Fruit fly (Drosophila melanogaster) whole organism, embryonic: ENCODE results near the gene flip.

Experiments used
- Bgb ChIP-seq: fragments of 200-800 bp; sonication (Bioruptor generic); IDR thresholded peaks from 2 replicates; pipeline ENCODE4 v1.3.6; 2022; ENCODE audit warnings: missing biosample characterization, missing genetic modification characterization; ENCODE audit not compliant: partially characterized antibody
- CG12744 ChIP-seq: fragments of 200-800 bp; sonication (Bioruptor generic); optimal IDR thresholded peaks from 2 replicates; lab custom pipeline; 2016; ENCODE audit warnings: missing biosample characterization, missing genetic modification characterization
- CG13775 ChIP-seq: fragments of 200-800 bp; sonication (Bioruptor generic); optimal IDR thresholded peaks from 3 replicates; lab custom pipeline; 2017; ENCODE audit warnings: missing biosample characterization, mild to moderate bottlenecking, missing genetic modification characterization
- CG14860 ChIP-seq: fragments of 200-800 bp; sonication (Bioruptor generic); IDR thresholded peaks from 3 replicates; pipeline ENCODE4 v1.3.6; 2022; ENCODE audit warnings: missing biosample characterization, missing genetic modification characterization; ENCODE audit not compliant: partially characterized antibody
- CG1603 ChIP-seq: fragments of 200-800 bp; sonication (Bioruptor generic); optimal IDR thresholded peaks from 2 replicates; lab custom pipeline; 2019; ENCODE audit warnings: missing biosample characterization, mild to moderate bottlenecking, missing genetic modification characterization, moderate library complexity
- CG16863 ChIP-seq: fragments of 200-800 bp; sonication (Bioruptor generic); optimal IDR thresholded peaks from 3 replicates; lab custom pipeline; 2016; ENCODE audit warnings: missing biosample characterization, missing genetic modification characterization
- CG17829 ChIP-seq: fragments of 200-800 bp; optimal IDR thresholded peaks from 2 replicates; lab custom pipeline; 2019; ENCODE audit warnings: missing biosample characterization, mild to moderate bottlenecking, missing genetic modification characterization, moderate library complexity
- CG18011 ChIP-seq: fragments of 200-800 bp; sonication (Bioruptor generic); optimal IDR thresholded peaks from 2 replicates; lab custom pipeline; 2017; ENCODE audit warnings: missing biosample characterization, missing genetic modification characterization, mild to moderate bottlenecking, moderate library complexity, missing genotype
- CG18764 ChIP-seq: fragments of 200-800 bp; sonication (Bioruptor generic); optimal IDR thresholded peaks from 3 replicates; lab custom pipeline; 2016; ENCODE audit warnings: missing biosample characterization, missing genetic modification characterization
- CG2120 ChIP-seq: fragments of 200-800 bp; sonication (Bioruptor generic); optimal IDR thresholded peaks from 3 replicates; lab custom pipeline; 2016; ENCODE audit warnings: missing biosample characterization, missing genetic modification characterization
- CG34376 ChIP-seq: fragments of 200-800 bp; sonication (Bioruptor generic); optimal IDR thresholded peaks from 2 replicates; lab custom pipeline; 2018; ENCODE audit warnings: missing biosample characterization, mild to moderate bottlenecking, missing genetic modification characterization
- CG4282 ChIP-seq: fragments of 200-800 bp; sonication (Bioruptor generic); optimal IDR thresholded peaks from 2 replicates; lab custom pipeline; 2016; ENCODE audit warnings: missing biosample characterization, missing genetic modification characterization
- CG7271 ChIP-seq: fragments of 200-800 bp; sonication (Bioruptor generic); optimal IDR thresholded peaks from 2 replicates; lab custom pipeline; 2018; ENCODE audit warnings: missing biosample characterization, mild to moderate bottlenecking, missing genetic modification characterization, moderate library complexity
- CG7556 ChIP-seq: fragments of 200-800 bp; sonication (Bioruptor generic); optimal IDR thresholded peaks from 2 replicates; lab custom pipeline; 2017; ENCODE audit warnings: missing biosample characterization, mild to moderate bottlenecking, missing genetic modification characterization
- CG7928 ChIP-seq: fragments of 200-800 bp; sonication (Bioruptor generic); optimal IDR thresholded peaks from 2 replicates; lab custom pipeline; 2017; ENCODE audit warnings: missing biosample characterization, mild to moderate bottlenecking, missing genetic modification characterization
- CG8765 ChIP-seq: fragments of 200-800 bp; sonication (Bioruptor generic); IDR thresholded peaks from 2 replicates; pipeline ENCODE4 v1.3.6; 2022; ENCODE audit warnings: missing biosample characterization, missing genetic modification characterization
- Dp ChIP-seq: fragments of 200-800 bp; sonication (Bioruptor generic); optimal IDR thresholded peaks from 2 replicates; lab custom pipeline; 2018; ENCODE audit warnings: missing biosample characterization, mild to moderate bottlenecking, missing genetic modification characterization, moderate library complexity
- ERR ChIP-seq: fragments of 200-800 bp; sonication (Bioruptor generic); optimal IDR thresholded peaks from 2 replicates; lab custom pipeline; 2016; ENCODE audit warnings: missing biosample characterization, missing genetic modification characterization
- Ets65A ChIP-seq: fragments of 200-800 bp; sonication (Bioruptor generic); peaks from one replicate; lab custom pipeline; 2016; ENCODE audit warnings: missing biosample characterization, missing genetic modification characterization
- Fer3 ChIP-seq: fragments of 200-800 bp; sonication (Bioruptor generic); optimal IDR thresholded peaks from 2 replicates; lab custom pipeline; 2018; ENCODE audit warnings: missing biosample characterization, mild to moderate bottlenecking, missing genetic modification characterization, moderate library complexity
- H2.0 ChIP-seq: fragments of 200-800 bp; sonication (Bioruptor generic); IDR thresholded peaks from 2 replicates; pipeline ENCODE4 v1.3.6; 2022; ENCODE audit warnings: missing biosample characterization, missing genetic modification characterization
- Lhr ChIP-seq: fragments of 200-800 bp; sonication (Bioruptor generic); optimal IDR thresholded peaks from 3 replicates; lab custom pipeline; 2017; ENCODE audit warnings: mild to moderate bottlenecking, missing biosample characterization, missing genetic modification reagents, missing genetic modification characterization
- MBD-R2 ChIP-seq: fragments of 200-800 bp; sonication (Bioruptor generic); IDR thresholded peaks from 2 replicates; pipeline ENCODE4 v1.3.6; 2022; ENCODE audit warnings: missing biosample characterization, missing genetic modification characterization
- Myb ChIP-seq: fragments of 200-800 bp; sonication (Bioruptor generic); optimal IDR thresholded peaks from 2 replicates; lab custom pipeline; 2016; ENCODE audit warnings: missing biosample characterization, missing genetic modification characterization
- NC2β ChIP-seq: fragments of 200-800 bp; sonication (Bioruptor generic); optimal IDR thresholded peaks from 2 replicates; lab custom pipeline; 2016; ENCODE audit warnings: missing biosample characterization, missing genetic modification characterization
- NFAT ChIP-seq: fragments of 200-800 bp; sonication (Bioruptor generic); IDR thresholded peaks from 2 replicates; pipeline ENCODE4 v1.3.6; 2022; ENCODE audit warnings: missing biosample characterization, missing genetic modification characterization
- Rfx ChIP-seq: fragments of 200-800 bp; sonication (Bioruptor generic); IDR thresholded peaks from 2 replicates; pipeline ENCODE4 v1.3.6; 2022; ENCODE audit warnings: missing biosample characterization, missing genetic modification characterization
- Side ChIP-seq: fragments of 200-800 bp; sonication (Bioruptor generic); optimal IDR thresholded peaks from 2 replicates; lab custom pipeline; 2016; ENCODE audit warnings: missing biosample characterization, missing genetic modification characterization
- Xbp1 ChIP-seq: fragments of 200-800 bp; sonication (Bioruptor generic); optimal IDR thresholded peaks from 3 replicates; lab custom pipeline; 2016; ENCODE audit warnings: missing biosample characterization, mild to moderate bottlenecking, missing genetic modification characterization
- bbx ChIP-seq: fragments of 200-800 bp; sonication (Bioruptor generic); IDR thresholded peaks from 2 replicates; pipeline ENCODE4 v1.3.6; 2022; ENCODE audit warnings: missing biosample characterization, missing genetic modification characterization; ENCODE audit not compliant: partially characterized antibody
- chinmo ChIP-seq: fragments of 200-800 bp; sonication (Bioruptor generic); IDR thresholded peaks from 4 replicates; pipeline ENCODE4 v1.3.6; 2022; ENCODE audit warnings: missing biosample characterization, missing genetic modification characterization; ENCODE audit not compliant: partially characterized antibody
- crc ChIP-seq: fragments of 200-800 bp; sonication (Bioruptor generic); optimal IDR thresholded peaks from 2 replicates; lab custom pipeline; 2016; ENCODE audit warnings: missing biosample characterization, missing genetic modification characterization
- dpn ChIP-seq, 2 experiments: fragments of 200-800 bp; sonication (Bioruptor generic); optimal IDR thresholded peaks; 3 replicates each; lab custom pipeline; 2016; ENCODE audit warnings: missing biosample characterization in 2 of 2, missing genetic modification characterization in 2 of 2
- fd64A ChIP-seq: fragments of 200-800 bp; sonication (Bioruptor generic); optimal IDR thresholded peaks from 3 replicates; lab custom pipeline; 2018; ENCODE audit warnings: missing biosample characterization, mild to moderate bottlenecking, missing genetic modification characterization
- gfzf ChIP-seq: fragments of 200-800 bp; sonication (Bioruptor generic); optimal IDR thresholded peaks from 2 replicates; lab custom pipeline; 2016; ENCODE audit warnings: missing biosample characterization, mild to moderate bottlenecking, missing genetic modification characterization, moderate library complexity
- gro ChIP-seq: fragments of 200-800 bp; sonication (Bioruptor generic); optimal IDR thresholded peaks from 2 replicates; lab custom pipeline; 2016; ENCODE audit warnings: missing biosample characterization, missing genetic modification characterization
- hbn ChIP-seq: fragments of 200-800 bp; sonication (Bioruptor generic); IDR thresholded peaks from 2 replicates; pipeline ENCODE4 v1.3.6; 2022; ENCODE audit warnings: missing biosample characterization, missing genetic modification characterization; ENCODE audit not compliant: partially characterized antibody
- inv ChIP-seq: fragments of 200-800 bp; sonication (Bioruptor generic); IDR thresholded peaks from 2 replicates; pipeline ENCODE4 v1.3.6; 2022; ENCODE audit warnings: missing biosample characterization, missing genetic modification characterization; ENCODE audit not compliant: partially characterized antibody
- knrl ChIP-seq: fragments of 200-800 bp; sonication (Bioruptor generic); IDR thresholded peaks from 3 replicates; pipeline ENCODE4 v1.3.6; 2022; ENCODE audit warnings: missing biosample characterization, missing genetic modification characterization; ENCODE audit not compliant: partially characterized antibody
- nerfin-2 ChIP-seq: fragments of 200-800 bp; sonication (Bioruptor generic); IDR thresholded peaks from 2 replicates; pipeline ENCODE4 v1.3.6; 2022; ENCODE audit warnings: missing biosample characterization, missing genetic modification characterization; ENCODE audit not compliant: partially characterized antibody
- onecut ChIP-seq: fragments of 200-800 bp; sonication (Bioruptor generic); IDR thresholded peaks from 2 replicates; pipeline ENCODE4 v1.3.6; 2022; ENCODE audit warnings: missing biosample characterization, missing genetic modification characterization
- otp ChIP-seq: fragments of 200-800 bp; sonication (Bioruptor generic); IDR thresholded peaks from 3 replicates; pipeline ENCODE4, ENCODE4 v1.3.6; 2022; ENCODE audit warnings: missing biosample characterization, missing genetic modification characterization
- ranshi ChIP-seq: fragments of 200-800 bp; sonication (Bioruptor generic); IDR thresholded peaks from 2 replicates; pipeline ENCODE4 v1.3.6; 2022; ENCODE audit warnings: missing biosample characterization, missing genetic modification characterization
- sc ChIP-seq, 3 experiments: fragments of >200 bp in 2 of 3; fragments of 200-800 bp in 1 of 3; sonication (Bioruptor generic) in 1 of 3; optimal IDR thresholded peaks; 2 replicates in 2 of 3; 3 replicates in 1 of 3; lab custom pipeline; 2017; ENCODE audit warnings: mild to moderate bottlenecking in 1 of 3, missing biosample characterization in 1 of 3, missing genetic modification characterization in 1 of 3, missing genetic modification reagents in 1 of 3
- tin ChIP-seq: fragments of 200-800 bp; sonication (Bioruptor generic); optimal IDR thresholded peaks from 3 replicates; lab custom pipeline; 2016; ENCODE audit warnings: missing biosample characterization, missing genetic modification characterization
- tna ChIP-seq: fragments of 200-800 bp; sonication (Bioruptor generic); IDR thresholded peaks from 2 replicates; pipeline ENCODE4 v1.3.6; 2022; ENCODE audit warnings: missing biosample characterization, missing genetic modification characterization; ENCODE audit not compliant: partially characterized antibody
- wdn ChIP-seq: fragments of 200-800 bp; sonication (Bioruptor generic); IDR thresholded peaks from 2 replicates; pipeline ENCODE4 v1.3.6; 2022; ENCODE audit warnings: missing biosample characterization, missing genetic modification characterization
- zen ChIP-seq: fragments of 200-800 bp; sonication (Bioruptor generic); optimal IDR thresholded peaks from 3 replicates; lab custom pipeline; 2018; ENCODE audit warnings: missing biosample characterization, mild to moderate bottlenecking, missing genetic modification characterization, moderate library complexity

Gene flip

dm6 chr3R:4319507-4320138 lies 41.9 kb upstream of the flip start, which contains the start of gene CG9795 (continued):
- peak; percentile 54 for TF ChIP-seq CG2120 (GFP tag; lab: Kevin White, UChicago)
- TF ChIP-seq CG18764 = peak; percentile 3
- TF ChIP-seq CG34376 (GFP tag; lab: Kevin White, UChicago) = peak; percentile 27
- TF ChIP-seq MBD-R2 (GFP tag; lab: Robert Waterston, UW) = peak; percentile 83
- TF ChIP-seq CG8765 (GFP tag; lab: Robert Waterston, UW) = no peak
- no peak for TF ChIP-seq CG7928
- peak; percentile 46 for TF ChIP-seq Lhr
- TF ChIP-seq inv (GFP tag; lab: Robert Waterston, UW) = peak; percentile 79
- peak; percentile 57 for TF ChIP-seq gro (GFP tag; lab: Kevin White, UChicago)
- no peak for TF ChIP-seq sc (optimal IDR thresholded peaks at IDR 0.05; lab: Kevin White, UChicago)
- TF ChIP-seq sc (GFP tag; optimal IDR thresholded peaks at IDR 0.05; lab: Kevin White, UChicago) = no peak
- TF ChIP-seq CG7556 (GFP tag; lab: Kevin White, UChicago) = no peak
- TF ChIP-seq tna = peak; percentile 96
- TF ChIP-seq CG16863 = peak; percentile 21
- TF ChIP-seq CG17829 (tag; lab: Kevin White, UChicago) = peak; percentile 30
- peak; percentile 95 for TF ChIP-seq Bgb (GFP tag; lab: Robert Waterston, UW)
- peak; percentile 5 for TF ChIP-seq gfzf (GFP tag; lab: Kevin White, UChicago)
- no peak for TF ChIP-seq CG7271 (tag; lab: Kevin White, UChicago)
- 0 out of 3 replicates have a peak, but pooled peaks have one; percentile 56 for TF ChIP-seq otp (GFP tag; lab: Robert Waterston, UW)
- peak; percentile 94 for TF ChIP-seq CG14860
- TF ChIP-seq ERR (GFP tag; lab: Kevin White, UChicago) = peak; percentile 60
- peak; percentile 5 for TF ChIP-seq CG12744
- TF ChIP-seq Fer3 (tag; lab: Kevin White, UChicago) = peak; percentile 7
- TF ChIP-seq NC2β (GFP tag; lab: Kevin White, UChicago) = no peak
- TF ChIP-seq ranshi (GFP tag; lab: Robert Waterston, UW) = peak; percentile 28; the same call in 1 of the 2 replicates
- TF ChIP-seq Xbp1 (GFP tag; lab: Kevin White, UChicago) = peak; percentile 16
- TF ChIP-seq bbx (GFP tag; lab: Robert Waterston, UW) = peak; percentile 96
- TF ChIP-seq H2.0 = peak; percentile 12; the same call in 1 of the 2 replicates
- peak; percentile 94; the same call in 3 of the 4 replicates for TF ChIP-seq chinmo (GFP tag; lab: Robert Waterston, UW)
- peak; percentile 59 for TF ChIP-seq Myb (GFP tag; lab: Kevin White, UChicago)
- TF ChIP-seq knrl (GFP tag; lab: Robert Waterston, UW) = peak; percentile 79
- no peak for TF ChIP-seq CG13775 (GFP tag; lab: Kevin White, UChicago)
- peak; percentile 46 for TF ChIP-seq Dp
- TF ChIP-seq Ets65A (GFP tag; lab: Kevin White, UChicago) = peak; percentile 77
- TF ChIP-seq Rfx = peak; percentile 69; the same call in 1 of the 2 replicates
- peak; percentile 37; the same call in 1 of the 2 replicates for TF ChIP-seq NFAT
- peak; percentile 6 for TF ChIP-seq tin
- TF ChIP-seq CG4282 (GFP tag; lab: Kevin White, UChicago) = peak; percentile 51
- TF ChIP-seq nerfin-2 (GFP tag; lab: Robert Waterston, UW) = peak; percentile 95
- TF ChIP-seq CG18011 (GFP tag; lab: Kevin White, UChicago) = no peak
- TF ChIP-seq wdn (GFP tag; lab: Robert Waterston, UW) = no peak
- no peak for TF ChIP-seq onecut
- TF ChIP-seq zen = peak; percentile 42
- TF ChIP-seq CG1603 (tag; lab: Kevin White, UChicago) = peak; percentile 75
- no peak for TF ChIP-seq fd64A (GFP tag; lab: Kevin White, UChicago)
- peak; percentile 20 for TF ChIP-seq crc
- TF ChIP-seq Side (GFP tag; lab: Kevin White, UChicago) = peak; percentile 33
- TF ChIP-seq dpn (GFP tag; optimal IDR thresholded peaks at IDR 0.05; lab: Kevin White, UChicago) = peak; percentile 16 to 43
- peak; percentile 79 for TF ChIP-seq hbn (GFP tag; lab: Robert Waterston, UW)
